Worm (Caenorhabditis elegans) whole organism, L2 larva: ENCODE data around the gene C43D7.7.
A peak's percentile ranks its signal among the peaks of the same experiment; 100 is the strongest.

ENCODE experiments used
- C34F6.9 ChIP-seq: fragments of 150-350 bp; optimal IDR thresholded peaks from 2 replicates; lab custom pipeline; 2014; ENCODE audit warnings: missing biosample characterization, missing genetic modification characterization
- F13H6.1 ChIP-seq: sonication (generic microtip); optimal IDR thresholded peaks from 2 replicates; lab custom pipeline; 2016; ENCODE audit warnings: missing genetic modification characterization, missing compliant biosample characterization
- Y55F3AM.14 ChIP-seq: fragments of 200-800 bp; sonication (Bioruptor generic); optimal IDR thresholded peaks from 2 replicates; lab custom pipeline; 2018; ENCODE audit warnings: mild to moderate bottlenecking, missing genetic modification characterization, missing compliant biosample characterization
- aly-2 ChIP-seq: fragments of 150-350 bp; optimal IDR thresholded peaks from 2 replicates; lab custom pipeline; 2014; ENCODE audit warnings: missing biosample characterization, missing genetic modification characterization
- ama-1 ChIP-seq: fragments of 150-350 bp; optimal IDR thresholded peaks from 2 replicates; lab custom pipeline; 2018; ENCODE audit warnings: inconsistent platforms
- ceh-16 ChIP-seq: fragments of 150-350 bp; optimal IDR thresholded peaks from 2 replicates; lab custom pipeline; 2014; ENCODE audit warnings: missing biosample characterization, missing genetic modification characterization
- ceh-82 ChIP-seq: fragments of 150-350 bp; optimal IDR thresholded peaks from 2 replicates; lab custom pipeline; 2014; ENCODE audit warnings: missing biosample characterization, missing genetic modification characterization
- dmd-4 ChIP-seq: sonication (generic microtip); optimal IDR thresholded peaks from 2 replicates; lab custom pipeline; 2017; ENCODE audit warnings: missing biosample characterization, missing genetic modification characterization
- elt-1 ChIP-seq: fragments of 150-350 bp; optimal IDR thresholded peaks from 2 replicates; lab custom pipeline; 2014; ENCODE audit warnings: missing biosample characterization, missing genetic modification characterization
- elt-3 ChIP-seq: sonication (generic microtip); optimal IDR thresholded peaks from 2 replicates; lab custom pipeline; 2017; ENCODE audit warnings: missing biosample characterization, missing genetic modification characterization
- fos-1 ChIP-seq: fragments of 150-350 bp; optimal IDR thresholded peaks from 2 replicates; lab custom pipeline; 2014; ENCODE audit warnings: missing biosample characterization, missing genetic modification characterization
- lin-11 ChIP-seq: fragments of 150-350 bp; sonication (generic microtip); optimal IDR thresholded peaks from 2 replicates; lab custom pipeline; 2014; ENCODE audit warnings: missing biosample characterization, missing genetic modification characterization, inconsistent platforms, mixed read lengths
- lin-13 ChIP-seq: fragments of 150-350 bp; optimal IDR thresholded peaks from 2 replicates; lab custom pipeline; 2014; ENCODE audit warnings: missing biosample characterization, missing genetic modification reagents, missing genetic modification characterization
- lsy-2 ChIP-seq, 2 experiments: fragments of 150-350 bp in 1 of 2; sonication (generic microtip) in 1 of 2; optimal IDR thresholded peaks; 2 replicates each; lab custom pipeline; 2014 to 2017; ENCODE audit warnings: missing biosample characterization in 2 of 2, missing genetic modification characterization in 2 of 2
- mab-5 ChIP-seq: fragments of 150-350 bp; optimal IDR thresholded peaks from 2 replicates; lab custom pipeline; 2014; ENCODE audit warnings: missing biosample characterization, missing genetic modification characterization
- mbf-1 ChIP-seq: sonication (generic microtip); optimal IDR thresholded peaks from 2 replicates; lab custom pipeline; 2017; ENCODE audit warnings: missing biosample characterization, missing genetic modification characterization
- mdl-1 ChIP-seq, 2 experiments: fragments of 150-350 bp in 1 of 2; sonication (generic microtip) in 1 of 2; optimal IDR thresholded peaks; 2 replicates each; lab custom pipeline; 2017; ENCODE audit warnings: missing biosample characterization in 2 of 2, missing genetic modification characterization in 2 of 2
- nhr-10 ChIP-seq: sonication (generic microtip); optimal IDR thresholded peaks from 2 replicates; lab custom pipeline; 2017; ENCODE audit warnings: missing biosample characterization, missing genetic modification characterization
- nhr-11 ChIP-seq: fragments of 150-350 bp; optimal IDR thresholded peaks from 2 replicates; lab custom pipeline; 2014; ENCODE audit warnings: missing biosample characterization, missing genetic modification characterization
- nhr-12 ChIP-seq: fragments of 150-350 bp; optimal IDR thresholded peaks from 2 replicates; lab custom pipeline; 2014; ENCODE audit warnings: missing biosample characterization, missing genetic modification characterization
- nhr-129 ChIP-seq: fragments of 150-350 bp; optimal IDR thresholded peaks from 2 replicates; lab custom pipeline; 2014; ENCODE audit warnings: missing biosample characterization, missing genetic modification characterization
- nhr-21 ChIP-seq: fragments of 150-350 bp; optimal IDR thresholded peaks from 2 replicates; lab custom pipeline; 2014; ENCODE audit warnings: missing biosample characterization, missing genetic modification characterization
- nhr-23 ChIP-seq: fragments of 150-350 bp; optimal IDR thresholded peaks from 2 replicates; lab custom pipeline; 2014; ENCODE audit warnings: missing biosample characterization, missing genetic modification reagents, missing genetic modification characterization
- nhr-237 ChIP-seq: fragments of 150-350 bp; optimal IDR thresholded peaks from 2 replicates; lab custom pipeline; 2014; ENCODE audit warnings: missing biosample characterization, missing genetic modification characterization
- nhr-77 ChIP-seq: fragments of 150-350 bp; optimal IDR thresholded peaks from 2 replicates; lab custom pipeline; 2014; ENCODE audit warnings: missing biosample characterization, missing genetic modification characterization
- peb-1 ChIP-seq: fragments of 150-350 bp; optimal IDR thresholded peaks from 2 replicates; lab custom pipeline; 2014; ENCODE audit warnings: missing biosample characterization, missing genetic modification characterization
- sem-4 ChIP-seq: fragments of 150-350 bp; optimal IDR thresholded peaks from 2 replicates; lab custom pipeline; 2014; ENCODE audit warnings: missing biosample characterization, missing genetic modification reagents, missing genetic modification characterization
- sma-9 ChIP-seq, 2 experiments: fragments of 150-350 bp in 1 of 2; sonication (generic microtip) in 1 of 2; optimal IDR thresholded peaks; 2 replicates each; lab custom pipeline; 2014 to 2016; ENCODE audit warnings: missing genetic modification characterization in 2 of 2, mild to moderate bottlenecking in 1 of 2, missing biosample characterization in 1 of 2, missing compliant biosample characterization in 1 of 2, missing genetic modification reagents in 1 of 2, moderate library complexity in 1 of 2
- snpc-4 ChIP-seq: fragments of 150-350 bp; optimal IDR thresholded peaks from 2 replicates; lab custom pipeline; 2014; ENCODE audit warnings: missing biosample characterization, missing genetic modification characterization
- unc-39 ChIP-seq: fragments of 150-350 bp; optimal IDR thresholded peaks from 2 replicates; lab custom pipeline; 2014; ENCODE audit warnings: missing biosample characterization, missing genetic modification characterization
- unc-62 ChIP-seq: fragments of 150-350 bp; optimal IDR thresholded peaks from 2 replicates; lab custom pipeline; 2014; ENCODE audit warnings: missing biosample characterization, missing genetic modification reagents, missing genetic modification characterization
- zag-1 ChIP-seq: fragments of 150-350 bp; optimal IDR thresholded peaks from 2 replicates; lab custom pipeline; 2014; ENCODE audit warnings: missing biosample characterization, missing genetic modification characterization
- ztf-1 ChIP-seq: fragments of 200-800 bp; sonication (Bioruptor generic); conservative IDR thresholded peaks from 2 replicates; pipeline ENCODE4 v1.3.6; 2022; ENCODE audit warnings: missing genetic modification characterization, missing compliant biosample characterization
- ztf-11 ChIP-seq: sonication (generic microtip); optimal IDR thresholded peaks from 2 replicates; lab custom pipeline; 2017; ENCODE audit warnings: missing biosample characterization, missing genetic modification characterization
- ztf-4 ChIP-seq: fragments of 150-350 bp; optimal IDR thresholded peaks from 2 replicates; lab custom pipeline; 2014; ENCODE audit warnings: missing biosample characterization, missing genetic modification characterization

Gene C43D7.7

DNA sequence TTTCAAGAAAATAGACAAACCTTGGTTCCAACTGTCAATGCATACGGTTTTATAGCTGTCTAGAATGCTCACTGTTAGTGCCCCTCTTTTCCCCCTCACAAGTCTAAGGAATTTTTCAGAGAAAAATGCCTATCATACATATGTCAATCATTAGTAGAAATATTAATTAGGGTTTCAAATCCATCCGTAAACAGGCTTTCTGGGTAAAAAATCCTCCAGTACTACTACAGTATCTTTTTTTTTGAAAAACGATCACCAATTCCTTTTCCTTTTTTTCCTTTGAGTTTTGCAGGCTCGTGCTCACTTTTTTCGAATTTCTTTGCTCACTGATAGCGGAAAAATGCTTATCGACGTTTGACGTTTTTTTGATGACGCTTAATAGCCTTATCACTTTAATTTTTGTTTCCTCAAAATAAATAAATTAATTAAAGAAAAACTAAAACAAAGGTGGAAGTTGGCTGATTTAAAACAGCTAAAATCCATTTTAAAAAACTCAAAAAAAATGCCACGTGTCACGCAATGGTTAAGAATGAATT, at the start of gene C43D7.7:
Gene C43D7.7 (minus strand): TSS at position 51 of the 536 bp plus-strand sequence.
- TF ChIP-seq mab-5 (no peak), fos-1 (tag; lab: Kevin White, UChicago) (peak; percentile 38), nhr-77 (tag; lab: Kevin White, UChicago) (no peak), elt-3 (no peak)

DNA sequence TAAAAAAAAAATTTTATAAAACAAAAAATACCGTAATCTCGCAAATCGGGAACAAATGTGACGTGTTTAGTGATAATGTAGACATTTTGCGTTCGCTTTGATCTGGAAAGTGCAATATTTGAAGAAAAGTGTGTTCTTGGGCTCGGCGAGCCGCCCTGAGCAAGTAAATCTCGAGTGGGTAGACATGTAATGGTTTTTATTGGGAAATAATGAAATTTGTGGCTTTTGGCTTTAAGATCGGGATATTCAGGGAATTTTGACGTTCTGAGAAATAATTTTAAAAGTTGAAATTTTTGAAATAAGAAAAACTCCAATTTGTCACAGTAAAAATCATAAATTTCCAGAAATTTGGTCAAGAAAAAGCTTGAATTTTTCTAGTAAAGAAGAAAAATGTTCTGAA, 43.3 kb upstream of the C43D7.7 start, which contains the start of gene C14B4.2:
Gene C14B4.2 (minus strand): TSS at position 101 of the 400 bp plus-strand sequence.
- TF ChIP-seq nhr-12 (tag; lab: Kevin White, UChicago) (no peak), nhr-77 (tag; lab: Kevin White, UChicago) (no peak), ama-1 (lab: Kevin White, UChicago) (no peak), mdl-1 (tag; optimal IDR thresholded peaks at IDR 0.05; lab: Kevin White, UChicago) (no peak), snpc-4 (tag; lab: Kevin White, UChicago) (no peak), unc-62 (GFP tag; lab: Kevin White, UChicago) (no peak), dmd-4 (tag; lab: Kevin White, UChicago) (no peak), sem-4 (tag; lab: Kevin White, UChicago) (no peak), ztf-1 (GFP tag; lab: Robert Waterston, UW) (no peak), nhr-21 (tag; lab: Kevin White, UChicago) (no peak), sma-9 (GFP tag; optimal IDR thresholded peaks at IDR 0.05; lab: Kevin White, UChicago) (no peak), sma-9 (tag; optimal IDR thresholded peaks at IDR 0.05; lab: Kevin White, UChicago) (no peak), peb-1 (tag; lab: Kevin White, UChicago) (no peak), nhr-23 (tag; lab: Kevin White, UChicago) (no peak), ceh-16 (no peak), ceh-82 (tag; lab: Kevin White, UChicago) (no peak), unc-39 (tag; lab: Kevin White, UChicago) (no peak), lin-11 (tag; lab: Kevin White, UChicago) (no peak)

DNA sequence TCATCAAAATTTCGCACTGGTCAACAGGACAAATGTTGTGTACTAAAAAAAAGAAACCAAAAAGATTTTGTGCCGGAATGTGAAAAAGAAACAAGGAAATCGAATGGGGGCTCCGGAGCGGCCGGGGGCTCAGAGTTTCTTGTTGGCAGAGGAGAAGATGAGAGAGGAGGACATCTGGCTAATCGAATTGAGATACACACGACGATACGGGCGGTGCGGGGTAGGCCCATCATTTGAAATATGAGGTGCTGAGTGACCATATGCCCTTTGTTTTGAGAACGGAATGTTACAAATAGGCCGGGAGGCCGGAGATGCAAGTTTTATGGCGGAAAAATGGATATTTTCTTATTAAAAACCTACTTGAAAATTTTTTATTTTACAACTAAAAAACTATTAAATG, 38.7 kb upstream of the C43D7.7 start:
- TF ChIP-seq zag-1 (tag; lab: Kevin White, UChicago) (no peak), lin-13 (GFP tag; lab: Kevin White, UChicago) (no peak), ztf-1 (GFP tag; lab: Robert Waterston, UW) (no peak), ceh-82 (tag; lab: Kevin White, UChicago) (no peak), mbf-1 (tag; lab: Kevin White, UChicago) (no peak), ceh-16 (no peak), F13H6.1 (tag; lab: Kevin White, UChicago) (no peak), nhr-11 (tag; lab: Kevin White, UChicago) (no peak), sma-9 (GFP tag; optimal IDR thresholded peaks at IDR 0.05; lab: Kevin White, UChicago) (no peak), sma-9 (tag; optimal IDR thresholded peaks at IDR 0.05; lab: Kevin White, UChicago) (no peak), nhr-10 (no peak)
- TF ChIP-seq, all 48 proteins: peak for 0

DNA sequence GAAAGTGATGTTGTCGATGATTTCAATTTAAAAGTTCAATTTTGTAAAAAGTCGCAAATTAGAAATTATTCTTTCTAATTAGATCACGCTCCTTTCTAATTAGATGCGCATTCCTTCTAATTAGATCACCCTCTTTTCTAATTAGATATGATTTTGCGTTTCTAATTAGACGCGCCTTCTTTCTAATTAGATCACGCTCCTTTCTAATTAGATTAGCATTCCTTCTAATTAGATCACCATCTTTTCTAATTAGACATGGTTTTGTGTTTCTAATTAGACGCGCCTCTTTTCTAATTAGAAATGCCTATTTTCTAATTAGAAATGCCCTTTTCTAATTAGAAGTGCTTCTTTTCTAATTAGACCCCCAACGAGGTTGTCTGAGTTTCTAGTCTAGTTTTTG, 37.4 kb upstream of the C43D7.7 start:
- TF ChIP-seq C34F6.9: no peak
- TF ChIP-seq nhr-12 (tag; lab: Kevin White, UChicago): no peak
- TF ChIP-seq nhr-21 (tag; lab: Kevin White, UChicago): no peak
- TF ChIP-seq lin-11 (tag; lab: Kevin White, UChicago): no peak
- no peak for TF ChIP-seq nhr-237 (tag; lab: Kevin White, UChicago)
- TF ChIP-seq ztf-11 (tag; lab: Kevin White, UChicago): no peak
- no peak for TF ChIP-seq ztf-4 (tag; lab: Kevin White, UChicago)
- no peak for TF ChIP-seq ama-1 (lab: Kevin White, UChicago)
- TF ChIP-seq elt-1: no peak
- no peak for TF ChIP-seq fos-1 (tag; lab: Kevin White, UChicago)
- no peak for TF ChIP-seq ceh-82 (tag; lab: Kevin White, UChicago)
- TF ChIP-seq elt-3: no peak
- TF ChIP-seq Y55F3AM.14 (GFP tag; lab: Kevin White, UChicago): no peak
- no peak for TF ChIP-seq lsy-2 (tag; optimal IDR thresholded peaks at IDR 0.05; lab: Kevin White, UChicago)
- TF ChIP-seq nhr-129 (tag; lab: Kevin White, UChicago): no peak
- TF ChIP-seq aly-2: no peak
- TF ChIP-seq nhr-23 (tag; lab: Kevin White, UChicago): no peak
- no peak for TF ChIP-seq unc-62 (GFP tag; lab: Kevin White, UChicago)
